Worm (Caenorhabditis elegans): Measurements from ENCODE around the gene F23F1.5.

The F23F1.5 gene

ce11 chrII:31521-31920 lies at the start of gene F23F1.5, which contains the start of gene fbxc-54:
TSS of gene F23F1.5 (minus strand) at chrII:31584.
TSS of gene fbxc-54 (plus strand) at chrII:31719.
- no peak for TF ChIP-seq W03F9.2 (tag; optimal IDR thresholded peaks at IDR 0.05)
- TF ChIP-seq dao-5 (tag; optimal IDR thresholded peaks at IDR 0.05), result no peak
- no peak for TF ChIP-seq him-1 (tag; optimal IDR thresholded peaks at IDR 0.05)

ce11 chrII:79166-79565 lies 47.8 kb upstream of the F23F1.5 start, which contains the start of gene C23H3.9:
TSS of gene C23H3.9 (minus strand) at chrII:79266.
- TF ChIP-seq him-1 (tag; optimal IDR thresholded peaks at IDR 0.05) (no peak), W03F9.2 (tag; optimal IDR thresholded peaks at IDR 0.05) (no peak), dao-5 (tag; optimal IDR thresholded peaks at IDR 0.05) (no peak)

- no peak for TF ChIP-seq dao-5 (tag; optimal IDR thresholded peaks at IDR 0.05)
- no peak for TF ChIP-seq W03F9.2 (tag; optimal IDR thresholded peaks at IDR 0.05)
- no peak for TF ChIP-seq him-1 (tag; optimal IDR thresholded peaks at IDR 0.05)
Observed at ce11 chrII:76662-77061, 45.3 kb upstream of the F23F1.5 start.

ce11 chrII:75831-76230 lies 44.4 kb upstream of the F23F1.5 start:
- TF ChIP-seq W03F9.2 (tag; optimal IDR thresholded peaks at IDR 0.05), result no peak
- no peak for TF ChIP-seq him-1 (tag; optimal IDR thresholded peaks at IDR 0.05)
- TF ChIP-seq dao-5 (tag; optimal IDR thresholded peaks at IDR 0.05), result no peak

- TF ChIP-seq him-1 (tag; optimal IDR thresholded peaks at IDR 0.05) (no peak), W03F9.2 (tag; optimal IDR thresholded peaks at IDR 0.05) (no peak), dao-5 (tag; optimal IDR thresholded peaks at IDR 0.05) (no peak)
Observed at ce11 chrII:73892-74291, 42.5 kb upstream of the F23F1.5 start.

- TF ChIP-seq dao-5 (tag; optimal IDR thresholded peaks at IDR 0.05) (no peak), W03F9.2 (tag; optimal IDR thresholded peaks at IDR 0.05) (no peak), him-1 (tag; optimal IDR thresholded peaks at IDR 0.05) (no peak)
Observed at ce11 chrII:73329-73728, 41.9 kb upstream of the F23F1.5 start.

ce11 chrII:69354-69753 lies 38.0 kb upstream of the F23F1.5 start, which contains the start of gene egl-26:
TSS of gene egl-26 (plus strand) at chrII:69654.
- no peak for TF ChIP-seq W03F9.2 (tag; optimal IDR thresholded peaks at IDR 0.05)
- TF ChIP-seq dao-5 (tag; optimal IDR thresholded peaks at IDR 0.05), result no peak
- no peak for TF ChIP-seq him-1 (tag; optimal IDR thresholded peaks at IDR 0.05)

- no peak for TF ChIP-seq him-1 (tag; optimal IDR thresholded peaks at IDR 0.05)
- TF ChIP-seq dao-5 (tag; optimal IDR thresholded peaks at IDR 0.05), result no peak
- no peak for TF ChIP-seq W03F9.2 (tag; optimal IDR thresholded peaks at IDR 0.05)
Observed at ce11 chrII:68757-69156, 37.4 kb upstream of the F23F1.5 start.

- TF ChIP-seq W03F9.2 (tag; optimal IDR thresholded peaks at IDR 0.05), result no peak
- TF ChIP-seq him-1 (tag; optimal IDR thresholded peaks at IDR 0.05), result no peak
Observed at ce11 chrII:67663-68062, 36.3 kb upstream of the F23F1.5 start.

ce11 chrII:66322-66721 lies 34.9 kb upstream of the F23F1.5 start:
- TF ChIP-seq dao-5 (tag; optimal IDR thresholded peaks at IDR 0.05), result no peak

- TF ChIP-seq dao-5 (tag; optimal IDR thresholded peaks at IDR 0.05) (no peak), W03F9.2 (tag; optimal IDR thresholded peaks at IDR 0.05) (no peak), him-1 (tag; optimal IDR thresholded peaks at IDR 0.05) (no peak)
Observed at ce11 chrII:65484-65883, 34.1 kb upstream of the F23F1.5 start.

ce11 chrII:61013-61412 lies 29.6 kb upstream of the F23F1.5 start, which contains the start of gene C23H3.2:
TSS of gene C23H3.2 (plus strand) at chrII:61313.
- TF ChIP-seq him-1 (tag; optimal IDR thresholded peaks at IDR 0.05) (no peak), dao-5 (tag; optimal IDR thresholded peaks at IDR 0.05) (no peak), W03F9.2 (tag; optimal IDR thresholded peaks at IDR 0.05) (no peak)

- TF ChIP-seq dao-5 (tag; optimal IDR thresholded peaks at IDR 0.05) (no peak), him-1 (tag; optimal IDR thresholded peaks at IDR 0.05) (no peak), W03F9.2 (tag; optimal IDR thresholded peaks at IDR 0.05) (no peak)
Observed at ce11 chrII:60049-60448, 28.7 kb upstream of the F23F1.5 start.

- TF ChIP-seq dao-5 (tag; optimal IDR thresholded peaks at IDR 0.05) (no peak), W03F9.2 (tag; optimal IDR thresholded peaks at IDR 0.05) (no peak), him-1 (tag; optimal IDR thresholded peaks at IDR 0.05) (no peak)
Observed at ce11 chrII:57873-58272, 26.5 kb upstream of the F23F1.5 start.

ce11 chrII:57370-57769 lies 26.0 kb upstream of the F23F1.5 start, which contains the start of gene ascc-1:
TSS of gene ascc-1 (plus strand) at chrII:57670.
- TF ChIP-seq W03F9.2 (tag; optimal IDR thresholded peaks at IDR 0.05) (no peak), him-1 (tag; optimal IDR thresholded peaks at IDR 0.05) (no peak)

- TF ChIP-seq him-1 (tag; optimal IDR thresholded peaks at IDR 0.05) (no peak), W03F9.2 (tag; optimal IDR thresholded peaks at IDR 0.05) (no peak)
Observed at ce11 chrII:55204-55603, 23.8 kb upstream of the F23F1.5 start, which contains the start of gene tre-5. TSS of gene tre-5 (minus strand) at chrII:55304.
